Worm (Caenorhabditis elegans): ENCODE data around the gene F09C12.8.
A peak's percentile ranks its signal among the peaks of the same experiment; 100 is the strongest.

F09C12.8 gene

ce11 chrII:5084225-5084624 is 28.0 kb upstream of the F09C12.8 start:
- TF ChIP-seq nhr-28 (tag; optimal IDR thresholded peaks at IDR 0.05) (peak; percentile 39), mxl-3 (GFP tag; optimal IDR thresholded peaks at IDR 0.05) (no peak), pha-4 (GFP tag; IDR thresholded peaks at IDR 0.05) (no peak), pha-4 (tag; optimal IDR thresholded peaks at IDR 0.05) (no peak), dmd-6 (GFP tag; IDR thresholded peaks at IDR 0.05) (peak; percentile 25; the same call in 1 of the 2 replicates)

- TF ChIP-seq ceh-28 (tag; optimal IDR thresholded peaks at IDR 0.05) (no peak), hlh-11 (tag; optimal IDR thresholded peaks at IDR 0.05) (no peak), hlh-30 (tag; optimal IDR thresholded peaks at IDR 0.05; ENCODE audit: insufficient read depth) (peak; percentile 17), Y48G9A.11 (GFP tag; IDR thresholded peaks at IDR 0.05) (no peak), nhr-11 (tag; optimal IDR thresholded peaks at IDR 0.05) (no peak), aha-1 (tag) (peak; percentile 92), hmg-1.1 (GFP tag; IDR thresholded peaks at IDR 0.05) (no peak), mxl-3 (GFP tag; optimal IDR thresholded peaks at IDR 0.05) (no peak), lir-3 (tag; optimal IDR thresholded peaks at IDR 0.05) (no peak), fos-1 (tag; optimal IDR thresholded peaks at IDR 0.05) (no peak), nhr-28 (tag; optimal IDR thresholded peaks at IDR 0.05) (peak; percentile 38), ztf-11 (tag; optimal IDR thresholded peaks at IDR 0.05) (no peak), nhr-6 (tag; optimal IDR thresholded peaks at IDR 0.05) (no peak), nhr-237 (tag; optimal IDR thresholded peaks at IDR 0.05) (no peak), set-16 (GFP tag; IDR thresholded peaks at IDR 0.05) (no peak), zip-11 (GFP tag; IDR thresholded peaks at IDR 0.05) (no peak), unc-62 (GFP tag; optimal IDR thresholded peaks at IDR 0.05 in 1 of 2) (peak in 1 of 2 experiments; percentile 77), unc-62 (tag; optimal IDR thresholded peaks at IDR 0.05) (no peak), snpc-1.2 (GFP tag; IDR thresholded peaks at IDR 0.05) (no peak), dmd-6 (GFP tag; IDR thresholded peaks at IDR 0.05) (no peak), tra-1 (GFP tag; IDR thresholded peaks at IDR 0.05) (no peak), F26F4.8 (GFP tag; conservative IDR thresholded peaks at IDR 0.05) (no peak), dve-1 (tag; optimal IDR thresholded peaks at IDR 0.05; ENCODE audit: insufficient read depth) (no peak), saeg-2 (GFP tag; IDR thresholded peaks at IDR 0.05) (no peak), nhr-77 (tag; optimal IDR thresholded peaks at IDR 0.05) (no peak), lim-7 (GFP tag; IDR thresholded peaks at IDR 0.05) (no peak), daf-16 (GFP tag; optimal IDR thresholded peaks at IDR 0.05) (no peak), daf-16 (tag; optimal IDR thresholded peaks at IDR 0.05) (peak; percentile 1)
Observed at ce11 chrII:5085450-5085849, 26.7 kb upstream of the F09C12.8 start, which contains the start of gene txt-9. TSS of gene txt-9 (plus strand) at chrII:5085785.

- TF ChIP-seq aha-1 (tag) = peak; percentile 64
- TF ChIP-seq unc-39 (tag; optimal IDR thresholded peaks at IDR 0.05) = no peak
- TF ChIP-seq pqm-1 (tag; optimal IDR thresholded peaks at IDR 0.05) = peak; percentile 19
- no peak for TF ChIP-seq hlh-11 (tag; optimal IDR thresholded peaks at IDR 0.05)
- no peak for TF ChIP-seq mxl-3 (GFP tag; optimal IDR thresholded peaks at IDR 0.05)
- TF ChIP-seq dve-1 (tag; optimal IDR thresholded peaks at IDR 0.05; ENCODE audit: insufficient read depth) = peak; percentile 33
- TF ChIP-seq lir-3 (tag; optimal IDR thresholded peaks at IDR 0.05) = no peak
- no peak for TF ChIP-seq ama-1 (optimal IDR thresholded peaks at IDR 0.05)
- peak; percentile 25 for TF ChIP-seq mes-2 (tag; optimal IDR thresholded peaks at IDR 0.05; ENCODE audit: poor library complexity, severe bottlenecking)
- TF ChIP-seq daf-16 (GFP tag; optimal IDR thresholded peaks at IDR 0.05) = no peak
- peak; percentile 39 for TF ChIP-seq daf-16 (tag; optimal IDR thresholded peaks at IDR 0.05)
- TF ChIP-seq lin-15B (tag; optimal IDR thresholded peaks at IDR 0.05) = no peak
- TF ChIP-seq fos-1 (tag; optimal IDR thresholded peaks at IDR 0.05) = no peak
- peak; percentile 15 for TF ChIP-seq nhr-28 (tag; optimal IDR thresholded peaks at IDR 0.05)
- TF ChIP-seq Y5F2A.4 (GFP tag; optimal IDR thresholded peaks at IDR 0.05) = no peak
Observed at ce11 chrII:5086143-5086542, 26.0 kb upstream of the F09C12.8 start.

- TF ChIP-seq T20F7.1 (GFP tag; optimal IDR thresholded peaks at IDR 0.05) = no peak
- TF ChIP-seq ama-1 (optimal IDR thresholded peaks at IDR 0.05) = no peak
- 0 out of 2 replicates have a peak, but pooled peaks have one; percentile 39 for TF ChIP-seq Y48G9A.11 (GFP tag; IDR thresholded peaks at IDR 0.05)
- TF ChIP-seq ctbp-1 (GFP tag; IDR thresholded peaks at IDR 0.05) = no peak
- TF ChIP-seq F49E8.2 (tag; optimal IDR thresholded peaks at IDR 0.05; ENCODE audit: borderline replicate concordance) = peak; percentile 53
- no peak for TF ChIP-seq nhr-102 (tag; optimal IDR thresholded peaks at IDR 0.05)
- TF ChIP-seq unc-130 (GFP tag; optimal IDR thresholded peaks at IDR 0.05) = peak; percentile 26
Observed at ce11 chrII:5091640-5092243, 20.4 kb upstream of the F09C12.8 start, which contains the start of gene pld-1. TSS of gene pld-1 (minus strand) at chrII:5091690.

All from whole organism, L4 larva.